Fruit fly (Drosophila melanogaster): ENCODE data around the gene CG13926.

DNA sequence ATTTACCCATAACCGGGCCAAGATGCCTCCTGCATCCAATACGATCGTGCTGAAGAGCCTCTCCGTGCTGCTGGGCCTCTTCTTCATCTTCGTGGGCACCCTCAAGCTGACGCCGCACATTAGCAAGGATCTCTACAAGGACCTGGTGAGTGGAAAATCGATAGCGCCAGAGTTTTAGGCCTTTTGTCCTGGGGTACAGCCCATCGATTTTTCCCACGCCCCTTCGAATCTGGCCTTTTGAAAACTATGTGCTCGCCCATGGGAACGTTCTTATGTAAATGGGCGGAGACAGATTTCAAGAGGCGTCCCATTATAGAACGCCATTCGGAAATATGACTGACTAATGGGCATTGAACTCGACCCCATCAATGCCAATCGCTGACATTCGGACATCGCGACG lies 31.4 kb upstream of the CG13926 start:
- TF ChIP-seq h (optimal IDR thresholded peaks at IDR 0.05) (no peak), Myc (optimal IDR thresholded peaks at IDR 0.05) (no peak)
